Fruit fly (Drosophila melanogaster) whole organism, prepupa: Measurements from ENCODE around the gene alpha-Man-Ib.

Source experiments
- CG11294 ChIP-seq: fragments of 200-800 bp; sonication (Bioruptor generic); IDR thresholded peaks from 2 replicates; pipeline ENCODE4 v1.3.6; 2022; ENCODE audit warnings: missing biosample characterization, missing genetic modification characterization
- Sox102F ChIP-seq: fragments of 200-800 bp; sonication (Bioruptor generic); optimal IDR thresholded peaks from 2 replicates; lab custom pipeline; 2016; ENCODE audit warnings: missing biosample characterization, mild to moderate bottlenecking, missing genetic modification characterization
- acj6 ChIP-seq: fragments of 200-800 bp; sonication (Bioruptor generic); optimal IDR thresholded peaks from 3 replicates; lab custom pipeline; 2016; ENCODE audit warnings: missing biosample characterization, missing genetic modification characterization
- fd85E ChIP-seq: fragments of 200-800 bp; sonication (Bioruptor generic); optimal IDR thresholded peaks from 3 replicates; lab custom pipeline; 2016; ENCODE audit warnings: missing biosample characterization, missing genetic modification characterization
- fkh ChIP-seq: fragments of 200-800 bp; sonication (Bioruptor generic); optimal IDR thresholded peaks from 3 replicates; lab custom pipeline; 2017; ENCODE audit warnings: missing biosample characterization, mild to moderate bottlenecking, missing genetic modification characterization, moderate library complexity
- svp ChIP-seq: fragments of 200-800 bp; sonication (Bioruptor generic); peaks from one replicate; lab custom pipeline; 2016; ENCODE audit warnings: missing biosample characterization, missing genetic modification characterization
- topi ChIP-seq: fragments of 200-800 bp; sonication (Bioruptor generic); optimal IDR thresholded peaks from 3 replicates; lab custom pipeline; 2016; ENCODE audit warnings: missing biosample characterization, missing genetic modification characterization

dm6 chr3R:29146710-29147109 lies 34.1 kb upstream of the alpha-Man-Ib start, which contains the start of gene CG14511:
- TF ChIP-seq fd85E (GFP tag; lab: Kevin White, UChicago), result no peak
- no peak for TF ChIP-seq acj6 (GFP tag; lab: Kevin White, UChicago)
- TF ChIP-seq fkh (GFP tag; lab: Kevin White, UChicago), result no peak
- TF ChIP-seq CG11294 (GFP tag; lab: Robert Waterston, UW), result no peak
- no peak for TF ChIP-seq svp (GFP tag; lab: Kevin White, UChicago)
- no peak for TF ChIP-seq Sox102F
- TF ChIP-seq topi (GFP tag; lab: Kevin White, UChicago), result no peak
